Worm (Caenorhabditis elegans): ENCODE results near the gene fbxa-37.

- no peak for TF ChIP-seq drap-1 (GFP tag; optimal IDR thresholded peaks at IDR 0.05)
- no peak for TF ChIP-seq flh-1 (GFP tag; optimal IDR thresholded peaks at IDR 0.05)
- TF ChIP-seq unc-62 (GFP tag; optimal IDR thresholded peaks at IDR 0.05) = no peak
- TF ChIP-seq snpc-4 (tag; optimal IDR thresholded peaks at IDR 0.05) = no peak
- TF ChIP-seq ceh-39 (tag; optimal IDR thresholded peaks at IDR 0.05) = no peak
- TF ChIP-seq pha-4 (tag; optimal IDR thresholded peaks at IDR 0.05) = no peak
- TF ChIP-seq bed-3 (GFP tag; optimal IDR thresholded peaks at IDR 0.05) = no peak
- TF ChIP-seq nhr-76 (tag; optimal IDR thresholded peaks at IDR 0.05) = no peak
- no peak for TF ChIP-seq lin-32 (GFP tag; optimal IDR thresholded peaks at IDR 0.05)
- TF ChIP-seq blmp-1 (tag; optimal IDR thresholded peaks at IDR 0.05) = no peak
- no peak for TF ChIP-seq lsy-2 (tag; optimal IDR thresholded peaks at IDR 0.05)
- no peak for TF ChIP-seq nhr-12 (tag; optimal IDR thresholded peaks at IDR 0.05)
- no peak for TF ChIP-seq unc-39 (tag; optimal IDR thresholded peaks at IDR 0.05)
These were observed 9.3 kb upstream of the fbxa-37 start, which contains the start of gene fbxa-30 for ce11 chrIII:1275513-1275912.

Measured in whole organism, mixed stage, embryonic.